Worm (Caenorhabditis elegans) whole organism, young adult: ENCODE data around the gene flp-4.

Source experiments
- B0261.1 ChIP-seq: sonication (generic microtip); optimal IDR thresholded peaks from 2 replicates; lab custom pipeline; 2016; ENCODE audit warnings: mild to moderate bottlenecking, missing genetic modification characterization, moderate library complexity, missing compliant biosample characterization
- C17E4.6 ChIP-seq: fragments of 200-800 bp; sonication (Bioruptor generic); IDR thresholded peaks from 2 replicates; pipeline ENCODE4 v1.3.6; 2022; ENCODE audit warnings: missing genetic modification reagents, missing genetic modification characterization, missing compliant biosample characterization
- F33H1.4 ChIP-seq: fragments of 200-800 bp; sonication (Bioruptor generic); IDR thresholded peaks from 2 replicates; pipeline ENCODE4 v1.3.6; 2022; ENCODE audit warnings: missing genetic modification reagents, missing genetic modification characterization, missing compliant biosample characterization
- F37B4.10 ChIP-seq: fragments of 200-800 bp; sonication (Bioruptor generic); IDR thresholded peaks from 2 replicates; pipeline ENCODE4 v1.3.6; 2022; ENCODE audit warnings: missing genetic modification characterization, missing compliant biosample characterization
- F49E8.2 ChIP-seq: sonication (generic microtip); optimal IDR thresholded peaks from 3 replicates; lab custom pipeline; 2017; ENCODE audit warnings: missing genetic modification characterization, mild to moderate bottlenecking, missing compliant biosample characterization, antibody characterized with exemption, moderate library complexity; ENCODE audit not compliant: insufficient read depth
- F52B5.7 ChIP-seq: sonication (generic microtip); optimal IDR thresholded peaks from 2 replicates; lab custom pipeline; 2016; ENCODE audit warnings: mild to moderate bottlenecking, missing genetic modification characterization, missing compliant biosample characterization
- K12H6.12 ChIP-seq: fragments of 200-800 bp; sonication (Bioruptor generic); optimal IDR thresholded peaks from 2 replicates; lab custom pipeline; 2018; ENCODE audit warnings: mild to moderate bottlenecking, missing genetic modification characterization, missing compliant biosample characterization
- T26A5.8 ChIP-seq: sonication (generic microtip); optimal IDR thresholded peaks from 2 replicates; lab custom pipeline; 2016; ENCODE audit warnings: missing genetic modification characterization, missing compliant biosample characterization
- ccch-3 ChIP-seq: fragments of 200-800 bp; sonication (Bioruptor generic); optimal IDR thresholded peaks from 2 replicates; lab custom pipeline; 2018; ENCODE audit warnings: mild to moderate bottlenecking, missing genetic modification characterization, missing compliant biosample characterization
- dox-1 ChIP-seq: fragments of 200-800 bp; sonication (Bioruptor generic); IDR thresholded peaks from 2 replicates; pipeline ENCODE4 v1.3.6; 2022; ENCODE audit warnings: missing genetic modification reagents, missing genetic modification characterization, missing compliant biosample characterization
- dpff-1 ChIP-seq: sonication (generic microtip); optimal IDR thresholded peaks from 2 replicates; lab custom pipeline; 2017; ENCODE audit warnings: mild to moderate bottlenecking, missing genetic modification characterization, missing compliant biosample characterization
- ekl-4 ChIP-seq: fragments of 200-800 bp; sonication (Bioruptor generic); IDR thresholded peaks from 2 replicates; pipeline ENCODE4 v1.3.6; 2022; ENCODE audit warnings: missing genetic modification reagents, missing genetic modification characterization, missing compliant biosample characterization
- ets-4 ChIP-seq: fragments of 200-800 bp; sonication (Bioruptor generic); optimal IDR thresholded peaks from 2 replicates; lab custom pipeline; 2018; ENCODE audit warnings: mild to moderate bottlenecking, missing genetic modification characterization, missing compliant biosample characterization
- gei-17 ChIP-seq: fragments of 200-800 bp; sonication (Bioruptor generic); optimal IDR thresholded peaks from 2 replicates; lab custom pipeline; 2018; ENCODE audit warnings: mild to moderate bottlenecking, missing genetic modification characterization, missing compliant biosample characterization
- him-1 ChIP-seq: sonication (generic microtip); optimal IDR thresholded peaks from 2 replicates; lab custom pipeline; 2016; ENCODE audit warnings: missing genotype, missing genetic modification reagents, missing genetic modification characterization, missing compliant biosample characterization
- let-607 ChIP-seq, 2 experiments: fragments of 200-800 bp in 1 of 2; sonication (Bioruptor generic) in 1 of 2; sonication (generic microtip) in 1 of 2; optimal IDR thresholded peaks; 2 replicates each; lab custom pipeline; 2016 to 2018; ENCODE audit warnings: mild to moderate bottlenecking in 2 of 2, missing compliant biosample characterization in 2 of 2, missing genetic modification characterization in 2 of 2, moderate library complexity in 2 of 2, missing genotype in 1 of 2
- lin-26 ChIP-seq: fragments of 200-800 bp; sonication (Bioruptor generic); IDR thresholded peaks from 2 replicates; pipeline ENCODE4 v1.3.6; 2022; ENCODE audit warnings: missing genetic modification reagents, missing genetic modification characterization, missing compliant biosample characterization
- lin-35 ChIP-seq, 3 experiments: fragments of 150-350 bp in 2 of 3; sonication (generic microtip) in 1 of 3; optimal IDR thresholded peaks; 2 replicates each; lab custom pipeline; 2014 to 2018; ENCODE audit warnings: missing biosample characterization in 3 of 3, missing genetic modification characterization in 3 of 3, missing genetic modification reagents in 3 of 3
- lin-54 ChIP-seq: fragments of 200-800 bp; sonication (Bioruptor generic); optimal IDR thresholded peaks from 2 replicates; lab custom pipeline; 2018; ENCODE audit warnings: mild to moderate bottlenecking, missing genetic modification characterization, missing compliant biosample characterization
- nfya-1 ChIP-seq: sonication (generic microtip); optimal IDR thresholded peaks from 2 replicates; lab custom pipeline; 2017; ENCODE audit warnings: antibody characterized with exemption, missing compliant biosample characterization, missing genetic modification characterization, borderline replicate concordance; ENCODE audit not compliant: insufficient read depth
- nfya-2 ChIP-seq: fragments of 200-800 bp; sonication (Bioruptor generic); IDR thresholded peaks from 2 replicates; pipeline ENCODE4 v1.3.6; 2022; ENCODE audit warnings: missing genetic modification reagents, missing genetic modification characterization, missing compliant biosample characterization
- nhr-27 ChIP-seq: fragments of 200-800 bp; sonication (Bioruptor generic); optimal IDR thresholded peaks from 2 replicates; lab custom pipeline; 2018; ENCODE audit warnings: mild to moderate bottlenecking, missing genetic modification characterization, moderate library complexity, missing compliant biosample characterization
- nhr-80 ChIP-seq: sonication (generic microtip); optimal IDR thresholded peaks from 2 replicates; lab custom pipeline; 2016; ENCODE audit warnings: missing genetic modification characterization, missing compliant biosample characterization
- rec-8 ChIP-seq, 2 experiments: sonication (generic microtip); optimal IDR thresholded peaks; 2 replicates each; lab custom pipeline; 2016; ENCODE audit warnings: mild to moderate bottlenecking in 2 of 2, missing genetic modification characterization in 2 of 2, missing genetic modification reagents in 2 of 2, missing genotype in 2 of 2, missing biosample characterization in 1 of 2, missing compliant biosample characterization in 1 of 2, moderate library complexity in 1 of 2
- sea-2 ChIP-seq: fragments of 200-800 bp; sonication (Bioruptor generic); IDR thresholded peaks from 2 replicates; pipeline ENCODE4 v1.3.6; 2022; ENCODE audit warnings: missing genetic modification characterization, missing compliant biosample characterization
- snpc-1.1 ChIP-seq: sonication (generic microtip); optimal IDR thresholded peaks from 2 replicates; lab custom pipeline; 2017; ENCODE audit warnings: missing genetic modification characterization, mild to moderate bottlenecking, missing compliant biosample characterization, antibody characterized with exemption, moderate library complexity, missing genotype, missing genetic modification reagents; ENCODE audit not compliant: insufficient read depth
- snpc-1.3 ChIP-seq: sonication (generic microtip); optimal IDR thresholded peaks from 2 replicates; lab custom pipeline; 2017; ENCODE audit warnings: missing genetic modification characterization, mild to moderate bottlenecking, missing compliant biosample characterization, antibody characterized with exemption, moderate library complexity, missing genotype, missing genetic modification reagents; ENCODE audit not compliant: insufficient read depth
- snpc-3.4 ChIP-seq: sonication (generic microtip); optimal IDR thresholded peaks from 2 replicates; lab custom pipeline; 2017; ENCODE audit warnings: missing genetic modification characterization, mild to moderate bottlenecking, missing compliant biosample characterization, antibody characterized with exemption, moderate library complexity, missing genotype, missing genetic modification reagents
- sptf-2 ChIP-seq: fragments of 200-800 bp; sonication (Bioruptor generic); optimal IDR thresholded peaks from 2 replicates; lab custom pipeline; 2018; ENCODE audit warnings: mild to moderate bottlenecking, missing genetic modification characterization, missing compliant biosample characterization
- tbp1 ChIP-seq: fragments of 200-800 bp; sonication (Bioruptor generic); optimal IDR thresholded peaks from 2 replicates; lab custom pipeline; 2018; ENCODE audit warnings: mild to moderate bottlenecking, missing genetic modification characterization, missing compliant biosample characterization
- zfh-2 ChIP-seq: fragments of 200-800 bp; sonication (Bioruptor generic); conservative IDR thresholded peaks from 2 replicates; pipeline ENCODE4 v1.3.6; 2022; ENCODE audit warnings: missing genetic modification reagents, missing genetic modification characterization, missing compliant biosample characterization
- ztf-18 ChIP-seq: sonication (generic microtip); optimal IDR thresholded peaks from 2 replicates; lab custom pipeline; 2016; ENCODE audit warnings: missing genotype, mild to moderate bottlenecking, missing genetic modification characterization, missing compliant biosample characterization
- ztf-22 ChIP-seq: fragments of 200-800 bp; sonication (Bioruptor generic); optimal IDR thresholded peaks from 2 replicates; lab custom pipeline; 2018; ENCODE audit warnings: mild to moderate bottlenecking, missing genetic modification characterization, moderate library complexity, missing compliant biosample characterization
- ztf-6 ChIP-seq: fragments of 200-800 bp; sonication (Bioruptor generic); IDR thresholded peaks from 2 replicates; pipeline ENCODE4 v1.3.6; 2022; ENCODE audit warnings: missing genetic modification reagents, missing genetic modification characterization, missing compliant biosample characterization

Gene flp-4

DNA sequence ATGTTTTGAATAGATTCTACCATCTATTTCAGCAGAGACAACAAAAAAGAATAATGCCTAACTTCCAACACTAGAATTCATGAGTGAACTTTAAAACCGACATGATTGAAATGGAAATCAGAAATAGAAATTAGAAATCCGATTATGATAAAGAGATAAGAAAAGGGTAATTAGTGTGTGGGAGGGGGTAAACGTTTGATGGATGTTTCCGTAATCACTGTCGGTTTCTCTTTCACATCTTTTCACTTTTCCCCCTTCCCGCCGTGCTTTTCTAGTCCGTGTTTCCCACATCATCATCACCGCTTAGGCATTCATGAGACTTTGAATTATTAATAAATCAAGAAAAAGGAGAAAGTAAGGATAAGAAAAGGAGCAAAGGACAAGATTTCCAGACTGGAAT is 3.0 kb upstream of the flp-4 start:
- TF ChIP-seq him-1 (tag; lab: Kevin White, UChicago) (no peak), ccch-3 (no peak), ekl-4 (GFP tag; lab: Robert Waterston, UW) (no peak), F49E8.2 (tag; lab: Kevin White, UChicago) (no peak), snpc-1.3 (tag; lab: Kevin White, UChicago) (no peak), rec-8 (tag; optimal IDR thresholded peaks at IDR 0.05; lab: Kevin White, UChicago) (no peak), lin-54 (GFP tag; lab: Kevin White, UChicago) (no peak), sea-2 (GFP tag; lab: Robert Waterston, UW) (no peak), ztf-22 (GFP tag; lab: Kevin White, UChicago) (no peak), zfh-2 (no peak), lin-26 (GFP tag; lab: Robert Waterston, UW) (no peak), snpc-1.1 (tag; lab: Kevin White, UChicago) (no peak), T26A5.8 (tag; lab: Kevin White, UChicago) (no peak), ztf-18 (tag; lab: Kevin White, UChicago) (no peak), let-607 (tag; optimal IDR thresholded peaks at IDR 0.05; lab: Kevin White, UChicago) (no peak), ets-4 (GFP tag; lab: Kevin White, UChicago) (no peak), F33H1.4 (GFP tag; lab: Robert Waterston, UW) (no peak), nhr-27 (tag; lab: Kevin White, UChicago) (no peak)

DNA sequence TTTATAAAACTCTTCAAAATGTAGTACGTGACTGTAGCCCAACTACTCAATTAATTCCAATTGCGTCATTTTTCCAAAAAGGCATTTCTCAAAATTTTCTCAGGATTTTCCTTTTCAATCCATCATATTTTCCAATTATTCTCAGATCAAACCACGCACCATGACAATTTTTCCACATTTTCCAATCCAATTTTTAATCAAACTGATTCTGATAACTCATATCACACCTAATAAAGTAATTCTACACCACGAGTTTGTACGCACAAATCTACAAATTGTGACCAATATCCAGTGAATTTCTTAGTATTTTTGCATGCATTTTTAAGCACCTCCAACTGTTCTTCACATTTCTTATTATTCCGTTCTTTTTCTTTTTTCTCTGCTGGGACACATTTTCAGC is 2.8 kb downstream of the flp-4 start:
- TF ChIP-seq sptf-2 (GFP tag; lab: Kevin White, UChicago) (no peak), F52B5.7 (tag; lab: Kevin White, UChicago) (no peak), nhr-80 (tag; lab: Kevin White, UChicago) (no peak), gei-17 (GFP tag; lab: Kevin White, UChicago) (no peak), snpc-3.4 (tag; lab: Kevin White, UChicago) (no peak), snpc-1.3 (tag; lab: Kevin White, UChicago) (no peak), nfya-2 (no peak), F33H1.4 (GFP tag; lab: Robert Waterston, UW) (no peak)

DNA sequence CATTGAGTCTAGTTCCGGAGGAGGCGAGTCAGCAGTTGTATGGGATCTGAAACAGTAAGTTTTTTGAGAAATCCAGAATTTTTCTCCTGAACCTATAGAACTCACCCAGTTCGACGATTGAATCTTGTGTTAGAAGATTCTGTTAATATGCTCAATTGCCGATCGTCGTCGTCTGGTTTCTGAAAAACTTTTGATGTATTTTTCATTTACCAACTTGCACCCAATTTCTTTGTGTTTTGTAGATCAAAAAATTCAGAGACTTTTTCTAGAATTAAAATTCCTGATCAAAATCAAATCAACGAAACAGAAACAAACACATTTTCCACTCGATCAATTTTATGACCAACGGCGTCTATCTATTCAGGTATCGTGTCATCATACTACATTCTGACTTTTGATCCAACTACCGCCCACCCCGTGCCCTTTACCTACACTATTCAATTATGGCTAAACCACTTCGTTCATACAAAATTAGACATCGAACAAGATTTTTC is 7.9 kb downstream of the flp-4 start, which contains the start of gene C18D1.2:
C18D1.2 (plus strand) TSS at position 444 of the 494 bp plus-strand sequence.
- TF ChIP-seq F37B4.10 (GFP tag; lab: Robert Waterston, UW) (no peak), dox-1 (GFP tag; lab: Robert Waterston, UW) (no peak), F33H1.4 (GFP tag; lab: Robert Waterston, UW) (no peak), ztf-6 (no peak), B0261.1 (tag; lab: Kevin White, UChicago) (no peak), rec-8 (tag; optimal IDR thresholded peaks at IDR 0.05; lab: Kevin White, UChicago) (no peak), K12H6.12 (no peak), lin-35 (GFP tag; optimal IDR thresholded peaks at IDR 0.05; lab: Kevin White, UChicago) (no peak), tbp1 (GFP tag; lab: Kevin White, UChicago) (no peak), ztf-22 (GFP tag; lab: Kevin White, UChicago) (no peak), dpff-1 (tag; lab: Kevin White, UChicago) (no peak), nfya-1 (tag; lab: Kevin White, UChicago) (no peak), C17E4.6 (GFP tag; lab: Robert Waterston, UW) (no peak)
